Fruit fly (Drosophila melanogaster) whole organism, embryonic: ENCODE results near the gene ND-B16.6.
A peak's percentile ranks its signal among the peaks of the same experiment; 100 is the strongest.

ENCODE experiments used
- B-H2 ChIP-seq: fragments of 200-800 bp; sonication (Bioruptor generic); optimal IDR thresholded peaks from 2 replicates; lab custom pipeline; 2018; ENCODE audit warnings: missing biosample characterization, mild to moderate bottlenecking, missing genetic modification characterization
- CG11456 ChIP-seq: fragments of 200-800 bp; sonication (Bioruptor generic); IDR thresholded peaks from 3 replicates; pipeline ENCODE4 v1.3.6; 2022; ENCODE audit warnings: missing biosample characterization, missing genetic modification characterization
- CG13775 ChIP-seq: fragments of 200-800 bp; sonication (Bioruptor generic); optimal IDR thresholded peaks from 3 replicates; lab custom pipeline; 2017; ENCODE audit warnings: missing biosample characterization, mild to moderate bottlenecking, missing genetic modification characterization
- CG14965 ChIP-seq: fragments of 200-800 bp; sonication (Bioruptor generic); optimal IDR thresholded peaks from 2 replicates; lab custom pipeline; 2016; ENCODE audit warnings: missing biosample characterization, missing genetic modification characterization, borderline replicate concordance
- CG15514 ChIP-seq: fragments of 200-800 bp; sonication (Bioruptor generic); optimal IDR thresholded peaks from 3 replicates; lab custom pipeline; 2017; ENCODE audit warnings: missing biosample characterization, missing genetic modification characterization, mild to moderate bottlenecking, moderate library complexity, missing genetic modification reagents
- CG1832 ChIP-seq: fragments of 200-800 bp; sonication (Bioruptor generic); optimal IDR thresholded peaks from 2 replicates; lab custom pipeline; 2017; ENCODE audit warnings: missing biosample characterization, mild to moderate bottlenecking, missing genetic modification characterization, inconsistent platforms
- CG18619 ChIP-seq: fragments of 200-800 bp; sonication (Bioruptor generic); optimal IDR thresholded peaks from 3 replicates; lab custom pipeline; 2017; ENCODE audit warnings: missing biosample characterization, mild to moderate bottlenecking, missing genetic modification characterization
- CG30020 ChIP-seq: fragments of 200-800 bp; optimal IDR thresholded peaks from 2 replicates; lab custom pipeline; 2019; ENCODE audit warnings: missing biosample characterization, mild to moderate bottlenecking, missing genetic modification characterization, moderate library complexity
- CG33557 ChIP-seq: fragments of 200-800 bp; sonication (Bioruptor generic); optimal IDR thresholded peaks from 2 replicates; lab custom pipeline; 2019; ENCODE audit warnings: missing biosample characterization, mild to moderate bottlenecking, missing genetic modification characterization, moderate library complexity
- CG34422 ChIP-seq: fragments of 200-800 bp; sonication (Bioruptor generic); IDR thresholded peaks from 3 replicates; pipeline ENCODE4 v1.3.6; 2022; ENCODE audit warnings: missing biosample characterization, missing genetic modification characterization
- CG5245 ChIP-seq: fragments of 200-800 bp; sonication (Bioruptor generic); optimal IDR thresholded peaks from 3 replicates; lab custom pipeline; 2016; ENCODE audit warnings: missing biosample characterization, missing genetic modification characterization
- CG6654 ChIP-seq: fragments of 200-800 bp; sonication (Bioruptor generic); optimal IDR thresholded peaks from 2 replicates; lab custom pipeline; 2017; ENCODE audit warnings: missing biosample characterization, mild to moderate bottlenecking, missing genetic modification characterization
- CG7963 ChIP-seq: fragments of 200-800 bp; sonication (Bioruptor generic); IDR thresholded peaks from 3 replicates; pipeline ENCODE4 v1.3.6; 2022; ENCODE audit warnings: missing biosample characterization, missing genetic modification characterization; ENCODE audit not compliant: partially characterized antibody
- CkIIα-i1 ChIP-seq: fragments of 200-800 bp; sonication (Bioruptor generic); IDR thresholded peaks from 2 replicates; pipeline ENCODE4 v1.3.6; 2022; ENCODE audit warnings: missing biosample characterization, missing genetic modification characterization
- CoRest ChIP-seq: fragments of 200-800 bp; sonication (Bioruptor generic); optimal IDR thresholded peaks from 3 replicates; lab custom pipeline; 2018; ENCODE audit warnings: missing biosample characterization, mild to moderate bottlenecking, missing genetic modification characterization, moderate library complexity
- D19B ChIP-seq: fragments of 200-800 bp; sonication (Bioruptor generic); optimal IDR thresholded peaks from 2 replicates; lab custom pipeline; 2017; ENCODE audit warnings: missing biosample characterization, mild to moderate bottlenecking, missing genetic modification characterization
- Fer3 ChIP-seq: fragments of 200-800 bp; sonication (Bioruptor generic); optimal IDR thresholded peaks from 2 replicates; lab custom pipeline; 2018; ENCODE audit warnings: missing biosample characterization, mild to moderate bottlenecking, missing genetic modification characterization, moderate library complexity
- HmgZ ChIP-seq: fragments of 200-800 bp; sonication (Bioruptor generic); optimal IDR thresholded peaks from 2 replicates; lab custom pipeline; 2018; ENCODE audit warnings: missing biosample characterization, mild to moderate bottlenecking, missing genetic modification characterization
- Lim3 ChIP-seq: fragments of 200-800 bp; sonication (Bioruptor generic); IDR thresholded peaks from 2 replicates; pipeline ENCODE4 v1.3.6; 2022; ENCODE audit warnings: missing biosample characterization, missing genetic modification characterization
- Lpt ChIP-seq: fragments of >200 bp; optimal IDR thresholded peaks from 2 replicates; lab custom pipeline; 2018; ENCODE audit warnings: missing biosample characterization, missing genetic modification characterization
- MBD-R2 ChIP-seq: fragments of 200-800 bp; sonication (Bioruptor generic); IDR thresholded peaks from 2 replicates; pipeline ENCODE4 v1.3.6; 2022; ENCODE audit warnings: missing biosample characterization, missing genetic modification characterization
- Mad ChIP-seq: fragments of 200-800 bp; sonication (Bioruptor generic); optimal IDR thresholded peaks from 2 replicates; lab custom pipeline; 2016; ENCODE audit warnings: missing biosample characterization, missing genetic modification characterization
- Max ChIP-seq: fragments of 200-800 bp; sonication (Bioruptor generic); optimal IDR thresholded peaks from 2 replicates; lab custom pipeline; 2016; ENCODE audit warnings: missing biosample characterization, mild to moderate bottlenecking, missing genetic modification characterization
- NC2α ChIP-seq: fragments of 200-800 bp; sonication (Bioruptor generic); optimal IDR thresholded peaks from 2 replicates; lab custom pipeline; 2016; ENCODE audit warnings: missing biosample characterization, missing genetic modification characterization
- Nf-YC ChIP-seq: fragments of 200-800 bp; optimal IDR thresholded peaks from 3 replicates; lab custom pipeline; 2019; ENCODE audit warnings: missing biosample characterization, mild to moderate bottlenecking, missing genetic modification characterization, moderate library complexity
- Oaz ChIP-seq: fragments of 200-800 bp; sonication (Bioruptor generic); IDR thresholded peaks from 2 replicates; pipeline ENCODE4 v1.3.6; 2022; ENCODE audit warnings: missing biosample characterization, missing genetic modification characterization
- Sox100B ChIP-seq: fragments of 200-800 bp; sonication (Bioruptor generic); optimal IDR thresholded peaks from 3 replicates; lab custom pipeline; 2018; ENCODE audit warnings: missing biosample characterization, mild to moderate bottlenecking, missing genetic modification characterization
- Sox102F ChIP-seq: fragments of 200-800 bp; sonication (Bioruptor generic); optimal IDR thresholded peaks from 2 replicates; lab custom pipeline; 2018; ENCODE audit warnings: missing biosample characterization, mild to moderate bottlenecking, missing genetic modification characterization, moderate library complexity
- Taf1 ChIP-seq: fragments of 200-800 bp; sonication (Bioruptor generic); IDR thresholded peaks from 2 replicates; pipeline ENCODE4 v1.3.6; 2022; ENCODE audit warnings: missing biosample characterization, missing genetic modification characterization
- ash1 ChIP-seq: fragments of 200-800 bp; sonication (Bioruptor generic); optimal IDR thresholded peaks from 2 replicates; lab custom pipeline; 2018; ENCODE audit warnings: missing biosample characterization, mild to moderate bottlenecking, missing genetic modification characterization
- da ChIP-seq: fragments of 200-800 bp; sonication (Bioruptor generic); optimal IDR thresholded peaks from 2 replicates; lab custom pipeline; 2016; ENCODE audit warnings: missing biosample characterization, missing genetic modification characterization
- ewg ChIP-seq: fragments of 200-800 bp; sonication (Bioruptor generic); optimal IDR thresholded peaks from 3 replicates; lab custom pipeline; 2017; ENCODE audit warnings: mild to moderate bottlenecking, missing biosample characterization, missing genetic modification reagents, missing genetic modification characterization
- fd3F ChIP-seq: fragments of 200-800 bp; sonication (Bioruptor generic); optimal IDR thresholded peaks from 2 replicates; lab custom pipeline; 2018; ENCODE audit warnings: missing biosample characterization, mild to moderate bottlenecking, missing genetic modification characterization, moderate library complexity
- ftz-f1 ChIP-seq: fragments of 200-800 bp; sonication (Bioruptor generic); optimal IDR thresholded peaks from 2 replicates; lab custom pipeline; 2016; ENCODE audit warnings: missing biosample characterization, missing genetic modification characterization
- gt ChIP-seq: fragments of 200-800 bp; sonication (Bioruptor generic); IDR thresholded peaks from 2 replicates; pipeline ENCODE4 v1.3.6; 2022; ENCODE audit warnings: missing biosample characterization, missing genetic modification characterization
- hbn ChIP-seq: fragments of 200-800 bp; sonication (Bioruptor generic); IDR thresholded peaks from 2 replicates; pipeline ENCODE4 v1.3.6; 2022; ENCODE audit warnings: missing biosample characterization, missing genetic modification characterization; ENCODE audit not compliant: partially characterized antibody
- her ChIP-seq: fragments of 200-800 bp; sonication (Bioruptor generic); optimal IDR thresholded peaks from 2 replicates; lab custom pipeline; 2016; ENCODE audit warnings: missing biosample characterization, missing genetic modification characterization
- ind ChIP-seq: fragments of 200-800 bp; sonication (Bioruptor generic); optimal IDR thresholded peaks from 3 replicates; lab custom pipeline; 2016; ENCODE audit warnings: missing biosample characterization, missing genetic modification characterization
- jing ChIP-seq: fragments of 200-800 bp; sonication (Bioruptor generic); optimal IDR thresholded peaks from 2 replicates; lab custom pipeline; 2018; ENCODE audit warnings: missing biosample characterization, mild to moderate bottlenecking, missing genetic modification characterization
- jumu ChIP-seq: fragments of 200-800 bp; sonication (Bioruptor generic); optimal IDR thresholded peaks from 3 replicates; lab custom pipeline; 2016; ENCODE audit warnings: missing biosample characterization, missing genetic modification characterization
- lab ChIP-seq: fragments of 200-800 bp; sonication (Bioruptor generic); optimal IDR thresholded peaks from 3 replicates; lab custom pipeline; 2017; ENCODE audit warnings: missing biosample characterization, missing genetic modification characterization, mild to moderate bottlenecking, moderate library complexity, missing genetic modification reagents
- nerfin-2 ChIP-seq: fragments of 200-800 bp; sonication (Bioruptor generic); IDR thresholded peaks from 2 replicates; pipeline ENCODE4 v1.3.6; 2022; ENCODE audit warnings: missing biosample characterization, missing genetic modification characterization; ENCODE audit not compliant: partially characterized antibody
- nmo ChIP-seq: fragments of 200-800 bp; sonication (Bioruptor generic); optimal IDR thresholded peaks from 2 replicates; lab custom pipeline; 2018; ENCODE audit warnings: missing biosample characterization, mild to moderate bottlenecking, missing genetic modification characterization, moderate library complexity
- pnt ChIP-seq: fragments of 200-800 bp; sonication (Bioruptor generic); optimal IDR thresholded peaks from 3 replicates; lab custom pipeline; 2016; ENCODE audit warnings: missing biosample characterization, missing genetic modification characterization
- scrt ChIP-seq: fragments of 200-800 bp; sonication (Bioruptor generic); optimal IDR thresholded peaks from 2 replicates; lab custom pipeline; 2018; ENCODE audit warnings: missing biosample characterization, mild to moderate bottlenecking, missing genetic modification characterization, moderate library complexity
- sens ChIP-seq: fragments of 200-800 bp; sonication (Bioruptor generic); peaks from one replicate; lab custom pipeline; 2016; ENCODE audit warnings: missing biosample characterization, missing genetic modification characterization
- tgo ChIP-seq: fragments of 200-800 bp; sonication (Bioruptor generic); IDR thresholded peaks from 3 replicates; pipeline ENCODE4 v1.3.6; 2022; ENCODE audit warnings: missing biosample characterization, missing genetic modification characterization
- tll ChIP-seq, 2 experiments: fragments of 200-800 bp in 1 of 2; fragments of >200 bp in 1 of 2; sonication (Bioruptor generic) in 1 of 2; optimal IDR thresholded peaks; 2 replicates each; lab custom pipeline; 2017 to 2019; ENCODE audit warnings: missing biosample characterization in 2 of 2, missing genetic modification characterization in 2 of 2, mild to moderate bottlenecking in 1 of 2, moderate library complexity in 1 of 2
- unpg ChIP-seq: fragments of 200-800 bp; sonication (Bioruptor generic); optimal IDR thresholded peaks from 3 replicates; lab custom pipeline; 2018; ENCODE audit warnings: missing biosample characterization, mild to moderate bottlenecking, missing genetic modification characterization, moderate library complexity
- wdn ChIP-seq: fragments of 200-800 bp; sonication (Bioruptor generic); IDR thresholded peaks from 2 replicates; pipeline ENCODE4 v1.3.6; 2022; ENCODE audit warnings: missing biosample characterization, missing genetic modification characterization

The ND-B16.6 gene

DNA sequence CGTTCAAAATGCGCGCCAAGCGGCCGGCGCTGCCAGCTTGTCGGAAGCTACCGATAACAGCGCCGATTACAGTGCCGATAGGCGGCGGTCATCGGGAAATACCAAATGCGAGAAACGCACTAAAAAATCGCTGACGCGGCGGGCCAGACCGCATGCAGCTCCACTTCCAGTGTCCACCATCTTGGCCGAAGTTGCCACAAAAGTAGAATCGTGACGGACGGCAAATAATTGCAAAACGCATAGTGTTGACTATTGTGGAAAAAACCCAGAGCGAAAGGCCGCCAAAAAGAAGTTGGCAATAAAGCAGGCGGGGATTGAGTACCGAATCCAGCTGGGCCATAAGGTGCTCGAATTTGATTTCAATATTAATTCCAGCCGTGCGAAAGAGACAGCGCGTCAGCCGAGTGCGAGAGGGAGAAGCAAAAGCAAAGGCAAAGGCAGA lies 3.3 kb downstream of the ND-B16.6 start, which contains the start of gene CG3847 (continued):
- TF ChIP-seq CG33557 (GFP tag; lab: Kevin White, UChicago) (peak; percentile 42), pnt (GFP tag; lab: Kevin White, UChicago) (no peak), Mad (GFP tag; lab: Kevin White, UChicago) (peak; percentile 54), CG5245 (GFP tag; lab: Kevin White, UChicago) (no peak), CG15514 (GFP tag; lab: Kevin White, UChicago) (peak; percentile 81), B-H2 (GFP tag; lab: Kevin White, UChicago) (peak; percentile 57), nerfin-2 (GFP tag; lab: Robert Waterston, UW) (peak; percentile 43), jumu (GFP tag; lab: Kevin White, UChicago) (peak; percentile 67), CG7963 (GFP tag; lab: Robert Waterston, UW) (no peak), CoRest (tag; lab: Kevin White, UChicago) (peak; percentile 54), CG34422 (GFP tag; lab: Robert Waterston, UW) (peak; percentile 38; the same call in 1 of the 3 replicates), D19B (GFP tag; lab: Kevin White, UChicago) (no peak), wdn (GFP tag; lab: Robert Waterston, UW) (0 out of 2 replicates have a peak, but pooled peaks have one; percentile 25), gt (GFP tag; lab: Robert Waterston, UW) (no peak), Sox100B (GFP tag; lab: Kevin White, UChicago) (no peak), CG18619 (peak; percentile 8), Fer3 (tag; lab: Kevin White, UChicago) (no peak), lab (GFP tag; lab: Kevin White, UChicago) (peak; percentile 52), Lim3 (no peak), ewg (GFP tag; lab: Kevin White, UChicago) (no peak), HmgZ (tag; lab: Kevin White, UChicago) (peak; percentile 74), ash1 (no peak), fd3F (no peak), tll (GFP tag; optimal IDR thresholded peaks at IDR 0.05; lab: Kevin White, UChicago) (peak in 1 of 2 experiments; percentile 33), ind (GFP tag; lab: Kevin White, UChicago) (peak; percentile 26), Taf1 (no peak), CG11456 (peak; percentile 54; the same call in 1 of the 3 replicates), jing (GFP tag; lab: Kevin White, UChicago) (no peak), da (GFP tag; lab: Kevin White, UChicago) (peak; percentile 27), tgo (GFP tag; lab: Robert Waterston, UW) (no peak), CG13775 (GFP tag; lab: Kevin White, UChicago) (peak; percentile 24), her (peak; percentile 70), Lpt (no peak), MBD-R2 (GFP tag; lab: Robert Waterston, UW) (peak; percentile 73), NC2α (GFP tag; lab: Kevin White, UChicago) (peak; percentile 18), CkIIα-i1 (GFP tag; lab: Robert Waterston, UW) (no peak), nmo (peak; percentile 69), Oaz (no peak), hbn (GFP tag; lab: Robert Waterston, UW) (peak; percentile 70), CG6654 (GFP tag; lab: Kevin White, UChicago) (no peak), Nf-YC (tag; lab: Kevin White, UChicago) (peak; percentile 47), CG14965 (GFP tag; lab: Kevin White, UChicago) (no peak), ftz-f1 (peak; percentile 82), sens (peak; percentile 90), Sox102F (GFP tag; lab: Kevin White, UChicago) (no peak), Max (peak; percentile 13), CG30020 (tag; lab: Kevin White, UChicago) (peak; percentile 37), scrt (no peak), unpg (GFP tag; lab: Kevin White, UChicago) (peak; percentile 19), CG1832 (GFP tag; lab: Kevin White, UChicago) (peak; percentile 78)
